Worm (Caenorhabditis elegans) whole organism, L2 larva: ENCODE measurements around the gene T04C12.1.
A peak's percentile ranks its signal among the peaks of the same experiment; 100 is the strongest.

Experiments
- C34F6.9 ChIP-seq: fragments of 150-350 bp; optimal IDR thresholded peaks from 2 replicates; lab custom pipeline; 2014; ENCODE audit warnings: missing biosample characterization, missing genetic modification characterization
- F13H6.1 ChIP-seq: sonication (generic microtip); optimal IDR thresholded peaks from 2 replicates; lab custom pipeline; 2016; ENCODE audit warnings: missing genetic modification characterization, missing compliant biosample characterization
- Y55F3AM.14 ChIP-seq: fragments of 200-800 bp; sonication (Bioruptor generic); optimal IDR thresholded peaks from 2 replicates; lab custom pipeline; 2018; ENCODE audit warnings: mild to moderate bottlenecking, missing genetic modification characterization, missing compliant biosample characterization
- alr-1 ChIP-seq: fragments of 150-350 bp; optimal IDR thresholded peaks from 2 replicates; lab custom pipeline; 2014; ENCODE audit warnings: missing biosample characterization, missing genetic modification characterization
- ama-1 ChIP-seq: fragments of 150-350 bp; optimal IDR thresholded peaks from 2 replicates; lab custom pipeline; 2018; ENCODE audit warnings: inconsistent platforms
- blmp-1 ChIP-seq: sonication (generic microtip); optimal IDR thresholded peaks from 2 replicates; lab custom pipeline; 2017; ENCODE audit warnings: missing genetic modification characterization, mild to moderate bottlenecking, missing compliant biosample characterization, antibody characterized with exemption, moderate library complexity; ENCODE audit not compliant: insufficient read depth
- crh-2 ChIP-seq: sonication (generic microtip); optimal IDR thresholded peaks from 2 replicates; lab custom pipeline; 2017; ENCODE audit warnings: missing biosample characterization, missing genetic modification characterization
- dmd-4 ChIP-seq: sonication (generic microtip); optimal IDR thresholded peaks from 2 replicates; lab custom pipeline; 2017; ENCODE audit warnings: missing biosample characterization, missing genetic modification characterization
- elt-3 ChIP-seq: sonication (generic microtip); optimal IDR thresholded peaks from 2 replicates; lab custom pipeline; 2017; ENCODE audit warnings: missing biosample characterization, missing genetic modification characterization
- fos-1 ChIP-seq: fragments of 150-350 bp; optimal IDR thresholded peaks from 2 replicates; lab custom pipeline; 2014; ENCODE audit warnings: missing biosample characterization, missing genetic modification characterization
- gmeb-1 ChIP-seq: fragments of 150-350 bp; optimal IDR thresholded peaks from 2 replicates; lab custom pipeline; 2014; ENCODE audit warnings: missing biosample characterization, missing genetic modification characterization
- lin-13 ChIP-seq: fragments of 150-350 bp; optimal IDR thresholded peaks from 2 replicates; lab custom pipeline; 2014; ENCODE audit warnings: missing biosample characterization, missing genetic modification reagents, missing genetic modification characterization
- lsy-2 ChIP-seq, 2 experiments: fragments of 150-350 bp in 1 of 2; sonication (generic microtip) in 1 of 2; optimal IDR thresholded peaks; 2 replicates each; lab custom pipeline; 2014 to 2017; ENCODE audit warnings: missing biosample characterization in 2 of 2, missing genetic modification characterization in 2 of 2
- mab-5 ChIP-seq: fragments of 150-350 bp; optimal IDR thresholded peaks from 2 replicates; lab custom pipeline; 2014; ENCODE audit warnings: missing biosample characterization, missing genetic modification characterization
- mbf-1 ChIP-seq: sonication (generic microtip); optimal IDR thresholded peaks from 2 replicates; lab custom pipeline; 2017; ENCODE audit warnings: missing biosample characterization, missing genetic modification characterization
- mdl-1 ChIP-seq, 2 experiments: fragments of 150-350 bp in 1 of 2; sonication (generic microtip) in 1 of 2; optimal IDR thresholded peaks; 2 replicates each; lab custom pipeline; 2017; ENCODE audit warnings: missing biosample characterization in 2 of 2, missing genetic modification characterization in 2 of 2
- nhr-10 ChIP-seq: sonication (generic microtip); optimal IDR thresholded peaks from 2 replicates; lab custom pipeline; 2017; ENCODE audit warnings: missing biosample characterization, missing genetic modification characterization
- nhr-129 ChIP-seq: fragments of 150-350 bp; optimal IDR thresholded peaks from 2 replicates; lab custom pipeline; 2014; ENCODE audit warnings: missing biosample characterization, missing genetic modification characterization
- nhr-21 ChIP-seq: fragments of 150-350 bp; optimal IDR thresholded peaks from 2 replicates; lab custom pipeline; 2014; ENCODE audit warnings: missing biosample characterization, missing genetic modification characterization
- nhr-25 ChIP-seq: fragments of 150-350 bp; sonication (generic microtip); optimal IDR thresholded peaks from 3 replicates; lab custom pipeline; 2014; ENCODE audit warnings: missing biosample characterization, missing genetic modification characterization
- peb-1 ChIP-seq: fragments of 150-350 bp; optimal IDR thresholded peaks from 2 replicates; lab custom pipeline; 2014; ENCODE audit warnings: missing biosample characterization, missing genetic modification characterization
- sem-4 ChIP-seq: fragments of 150-350 bp; optimal IDR thresholded peaks from 2 replicates; lab custom pipeline; 2014; ENCODE audit warnings: missing biosample characterization, missing genetic modification reagents, missing genetic modification characterization
- sma-3 ChIP-seq: sonication (generic microtip); optimal IDR thresholded peaks from 2 replicates; lab custom pipeline; 2016; ENCODE audit warnings: missing genetic modification reagents, missing genetic modification characterization, missing compliant biosample characterization
- sma-9 ChIP-seq, 2 experiments: fragments of 150-350 bp in 1 of 2; sonication (generic microtip) in 1 of 2; optimal IDR thresholded peaks; 2 replicates each; lab custom pipeline; 2014 to 2016; ENCODE audit warnings: missing genetic modification characterization in 2 of 2, mild to moderate bottlenecking in 1 of 2, missing biosample characterization in 1 of 2, missing compliant biosample characterization in 1 of 2, missing genetic modification reagents in 1 of 2, moderate library complexity in 1 of 2
- unc-39 ChIP-seq: fragments of 150-350 bp; optimal IDR thresholded peaks from 2 replicates; lab custom pipeline; 2014; ENCODE audit warnings: missing biosample characterization, missing genetic modification characterization
- unc-55 ChIP-seq: fragments of 150-350 bp; sonication (generic microtip); optimal IDR thresholded peaks from 3 replicates; lab custom pipeline; 2014; ENCODE audit warnings: missing biosample characterization, missing genetic modification reagents, missing genetic modification characterization
- unc-62 ChIP-seq: fragments of 150-350 bp; optimal IDR thresholded peaks from 2 replicates; lab custom pipeline; 2014; ENCODE audit warnings: missing biosample characterization, missing genetic modification reagents, missing genetic modification characterization
- ztf-4 ChIP-seq: fragments of 150-350 bp; optimal IDR thresholded peaks from 2 replicates; lab custom pipeline; 2014; ENCODE audit warnings: missing biosample characterization, missing genetic modification characterization

The T04C12.1 gene

ce11 chrV:11076403-11076802, 17.3 kb upstream of the T04C12.1 start:
- peak; percentile 32 for TF ChIP-seq lin-13 (GFP tag; lab: Kevin White, UChicago)
- peak; percentile 38 for TF ChIP-seq unc-62
- peak; percentile 25 for TF ChIP-seq sma-9 (GFP tag; optimal IDR thresholded peaks at IDR 0.05; lab: Kevin White, UChicago)
- no peak for TF ChIP-seq sma-9 (tag; optimal IDR thresholded peaks at IDR 0.05; lab: Kevin White, UChicago)
- peak; percentile 77 for TF ChIP-seq ztf-4 (tag; lab: Kevin White, UChicago)
- no peak for TF ChIP-seq gmeb-1
- TF ChIP-seq C34F6.9 = peak; percentile 14
- peak; percentile 31 for TF ChIP-seq crh-2 (tag; lab: Kevin White, UChicago)
- peak; percentile 46 for TF ChIP-seq fos-1 (tag; lab: Kevin White, UChicago)
- peak in 1 of 2 experiments; percentile 40 for TF ChIP-seq lsy-2 (tag; optimal IDR thresholded peaks at IDR 0.05; lab: Kevin White, UChicago)
- peak; percentile 43 for TF ChIP-seq nhr-129 (tag; lab: Kevin White, UChicago)
- peak; percentile 79 for TF ChIP-seq ama-1
- TF ChIP-seq nhr-10 (tag; lab: Kevin White, UChicago) = no peak
- TF ChIP-seq blmp-1 (tag; lab: Kevin White, UChicago) = no peak

- TF ChIP-seq sem-4 (tag; lab: Kevin White, UChicago) (peak; percentile 41), ztf-4 (tag; lab: Kevin White, UChicago) (no peak), sma-3 (peak; percentile 15)
- TF ChIP-seq, all 48 proteins: peak for 2
Observed at ce11 chrV:11076028-11076402, 16.9 kb upstream of the T04C12.1 start.

ce11 chrV:11075209-11076027, 16.3 kb upstream of the T04C12.1 start:
- TF ChIP-seq mdl-1 (tag; optimal IDR thresholded peaks at IDR 0.05; lab: Kevin White, UChicago) = peak; percentile 41 to 51
- TF ChIP-seq crh-2 (tag; lab: Kevin White, UChicago) = no peak
- TF ChIP-seq mbf-1 (tag; lab: Kevin White, UChicago) = no peak
- peak; percentile 10 for TF ChIP-seq F13H6.1
- TF ChIP-seq unc-62 = no peak
- TF ChIP-seq nhr-25 (tag; lab: Kevin White, UChicago) = peak; percentile 22
- no peak for TF ChIP-seq ama-1
- TF ChIP-seq fos-1 (tag; lab: Kevin White, UChicago) = peak; percentile 41
- peak; percentile 4 for TF ChIP-seq nhr-21
- peak; percentile 12 for TF ChIP-seq unc-55
- peak; percentile 31 for TF ChIP-seq nhr-129 (tag; lab: Kevin White, UChicago)
- TF ChIP-seq alr-1 (tag; lab: Kevin White, UChicago) = no peak
- no peak for TF ChIP-seq C34F6.9

- TF ChIP-seq mbf-1 (tag; lab: Kevin White, UChicago) (no peak), ama-1 (no peak), unc-39 (tag; lab: Kevin White, UChicago) (no peak), nhr-25 (tag; lab: Kevin White, UChicago) (no peak), elt-3 (tag; lab: Kevin White, UChicago) (no peak), F13H6.1 (peak; percentile 44), blmp-1 (tag; lab: Kevin White, UChicago) (no peak), sma-9 (GFP tag; optimal IDR thresholded peaks at IDR 0.05; lab: Kevin White, UChicago) (peak; percentile 16), sma-9 (tag; optimal IDR thresholded peaks at IDR 0.05; lab: Kevin White, UChicago) (no peak), mab-5 (tag; lab: Kevin White, UChicago) (no peak), Y55F3AM.14 (no peak), nhr-129 (tag; lab: Kevin White, UChicago) (peak; percentile 39)
Observed at ce11 chrV:11074448-11074847, 15.4 kb upstream of the T04C12.1 start, which contains the start of gene act-3. act-3 (minus strand) TSS chrV:11074498.

ce11 chrV:11073354-11073753, 14.3 kb upstream of the T04C12.1 start:
- TF ChIP-seq mdl-1 (tag; optimal IDR thresholded peaks at IDR 0.05; lab: Kevin White, UChicago) = no peak
- TF ChIP-seq sma-9 (GFP tag; optimal IDR thresholded peaks at IDR 0.05; lab: Kevin White, UChicago) = peak; percentile 25
- TF ChIP-seq sma-9 (tag; optimal IDR thresholded peaks at IDR 0.05; lab: Kevin White, UChicago) = no peak
- TF ChIP-seq nhr-129 (tag; lab: Kevin White, UChicago) = peak; percentile 20
- TF ChIP-seq peb-1 (tag; lab: Kevin White, UChicago) = no peak

- TF ChIP-seq nhr-129 (tag; lab: Kevin White, UChicago) (no peak), F13H6.1 (no peak), dmd-4 (no peak)
Observed at ce11 chrV:11071453-11071852, 12.4 kb upstream of the T04C12.1 start.
